Worm (Caenorhabditis elegans): ENCODE results near the gene F26C11.4.

DNA sequence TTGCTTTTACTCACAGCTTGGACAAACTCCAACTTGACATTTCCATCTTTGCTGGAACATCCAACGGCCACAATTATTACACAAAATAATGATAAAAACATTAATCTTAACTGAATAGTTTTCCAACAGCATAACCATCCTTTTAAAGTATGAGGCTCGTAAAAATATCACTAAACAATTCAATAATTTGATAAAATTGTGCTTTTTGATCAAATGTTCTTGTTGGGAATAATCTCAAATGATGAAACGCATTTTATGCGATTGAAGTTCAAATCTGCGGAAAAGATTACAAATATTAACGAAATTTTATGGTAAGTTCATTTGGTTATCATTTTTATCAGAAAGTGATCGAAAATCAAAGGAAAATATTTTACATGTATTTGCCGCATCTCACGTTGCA, 4.4 kb upstream of the F26C11.4 start, which contains the start of gene pho-10:
- TF ChIP-seq flt-1 (GFP tag; IDR thresholded peaks at IDR 0.05) = no peak
- TF ChIP-seq klf-2 (GFP tag; conservative IDR thresholded peaks at IDR 0.05) = no peak
- TF ChIP-seq T22C8.4 (GFP tag; IDR thresholded peaks at IDR 0.05) = no peak
- TF ChIP-seq med-1 (GFP tag; optimal IDR thresholded peaks at IDR 0.05; ENCODE audit: insufficient read depth) = no peak
- no peak for TF ChIP-seq ztf-23 (GFP tag; IDR thresholded peaks at IDR 0.05)
- no peak for TF ChIP-seq ref-1 (GFP tag; conservative IDR thresholded peaks at IDR 0.05)
- TF ChIP-seq cog-1 (tag; optimal IDR thresholded peaks at IDR 0.05) = no peak
- no peak for TF ChIP-seq tab-1 (GFP tag; IDR thresholded peaks at IDR 0.05)
